Worm (Caenorhabditis elegans) whole organism, late embryonic: ENCODE measurements around the gene Y116A8C.19.

ENCODE experiments used
- ama-1 ChIP-seq: fragments of 150-350 bp; optimal IDR thresholded peaks from 2 replicates; lab custom pipeline; 2014
- ceh-18 ChIP-seq: sonication (generic microtip); optimal IDR thresholded peaks from 2 replicates; lab custom pipeline; 2016; ENCODE audit warnings: missing genetic modification characterization, missing compliant biosample characterization
- ceh-19 ChIP-seq: fragments of 200-800 bp; sonication (Bioruptor generic); optimal IDR thresholded peaks from 2 replicates; lab custom pipeline; 2018; ENCODE audit warnings: mild to moderate bottlenecking, missing genetic modification characterization, missing compliant biosample characterization
- ceh-30 ChIP-seq: fragments of 150-350 bp; optimal IDR thresholded peaks from 2 replicates; lab custom pipeline; 2014; ENCODE audit warnings: missing biosample characterization, missing genetic modification characterization
- elt-2 ChIP-seq: sonication (generic microtip); optimal IDR thresholded peaks from 2 replicates; lab custom pipeline; 2016; ENCODE audit warnings: missing genetic modification reagents, missing genetic modification characterization, missing compliant biosample characterization
- mec-3 ChIP-seq: sonication (generic microtip); optimal IDR thresholded peaks from 2 replicates; lab custom pipeline; 2016; ENCODE audit warnings: borderline replicate concordance, missing genetic modification characterization, missing compliant biosample characterization
- nfya-1 ChIP-seq: sonication (generic microtip); optimal IDR thresholded peaks from 2 replicates; lab custom pipeline; 2017; ENCODE audit warnings: missing genetic modification characterization, mild to moderate bottlenecking, missing compliant biosample characterization, antibody characterized with exemption, moderate library complexity
- pha-4 ChIP-seq: fragments of 150-350 bp; optimal IDR thresholded peaks from 2 replicates; lab custom pipeline; 2018; ENCODE audit warnings: missing biosample characterization, missing genetic modification reagents, missing genetic modification characterization
- pqm-1 ChIP-seq: sonication (generic microtip); optimal IDR thresholded peaks from 2 replicates; lab custom pipeline; 2016; ENCODE audit warnings: missing genetic modification characterization, missing compliant biosample characterization
- ttx-3 ChIP-seq: sonication (generic microtip); optimal IDR thresholded peaks from 2 replicates; lab custom pipeline; 2016; ENCODE audit warnings: missing genetic modification reagents, missing genetic modification characterization, missing compliant biosample characterization

DNA sequence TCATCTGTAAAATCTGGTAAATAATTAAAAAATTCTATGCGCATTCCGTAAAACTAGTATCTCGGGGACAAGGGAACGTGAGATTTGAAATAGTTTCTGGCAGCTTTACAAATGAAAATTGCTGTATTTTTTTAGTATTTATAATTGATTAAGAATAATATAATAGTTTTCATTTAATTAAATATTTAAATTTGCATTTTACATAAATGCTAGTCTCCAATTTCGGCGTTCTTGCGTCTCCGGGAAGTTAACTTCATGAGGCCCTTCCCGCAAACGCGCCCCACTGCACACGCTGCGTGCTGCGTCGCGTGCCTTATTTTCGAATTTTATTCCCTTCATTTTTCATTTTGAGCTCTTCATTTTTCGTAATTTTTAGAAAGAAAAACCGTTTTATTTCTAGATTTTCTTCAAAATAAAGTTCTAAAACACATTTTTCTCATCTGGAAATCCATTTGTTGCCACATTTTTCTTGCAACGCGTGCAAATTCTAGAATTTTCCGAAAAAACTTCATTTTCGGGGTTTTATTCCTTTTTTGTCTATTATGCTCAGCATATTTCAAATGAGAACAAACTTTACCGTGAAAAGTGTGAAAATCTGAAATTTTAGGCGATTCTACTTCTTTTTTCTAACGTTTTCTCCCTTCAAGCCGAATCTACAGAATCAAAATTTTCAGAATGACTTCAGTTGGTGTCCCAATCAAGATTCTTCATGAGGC is 48.1 kb upstream of the Y116A8C.19 start, which contains the start of the genes snx-13 and snr-1:
- TF ChIP-seq ceh-18 (tag; lab: Kevin White, UChicago) = peak; percentile 54
- TF ChIP-seq pqm-1 (tag; lab: Kevin White, UChicago) = peak; percentile 89
- peak; percentile 95 for TF ChIP-seq ttx-3 (tag; lab: Kevin White, UChicago)
- peak; percentile 94 for TF ChIP-seq ceh-19
- peak; percentile 99 for TF ChIP-seq elt-2 (tag; lab: Kevin White, UChicago)
- TF ChIP-seq ceh-30 (tag; lab: Kevin White, UChicago) = no peak
- TF ChIP-seq ama-1 (lab: Kevin White, UChicago) = no peak
- TF ChIP-seq mec-3 = peak; percentile 95
- TF ChIP-seq nfya-1 (tag; lab: Kevin White, UChicago) = peak; percentile 47
- TF ChIP-seq pha-4 (tag; lab: Kevin White, UChicago) = no peak
